Fruit fly (Drosophila melanogaster): ENCODE results near the gene CG14442.

- TF ChIP-seq CG8478 (optimal IDR thresholded peaks at IDR 0.05) (no peak), CTCF (optimal IDR thresholded peaks at IDR 0.05) (no peak)
Measured at dm6 chrX:6733291-6734042, 38.7 kb upstream of the CG14442 start.

All from S2 (cell line).